Fruit fly (Drosophila melanogaster) whole organism, embryonic: ENCODE measurements around the gene Tnpo-SR.

Experiments
- Bgb ChIP-seq: fragments of 200-800 bp; sonication (Bioruptor generic); IDR thresholded peaks from 2 replicates; pipeline ENCODE4 v1.3.6; 2022; ENCODE audit warnings: missing biosample characterization, missing genetic modification characterization; ENCODE audit not compliant: partially characterized antibody
- Blimp-1 ChIP-seq: fragments of 200-800 bp; sonication (Bioruptor generic); optimal IDR thresholded peaks from 3 replicates; lab custom pipeline; 2018; ENCODE audit warnings: missing biosample characterization, missing genetic modification characterization, mild to moderate bottlenecking, moderate library complexity, missing genetic modification reagents
- CG10267 ChIP-seq: fragments of 200-800 bp; sonication (Bioruptor generic); optimal IDR thresholded peaks from 2 replicates; lab custom pipeline; 2018; ENCODE audit warnings: missing biosample characterization, mild to moderate bottlenecking, missing genetic modification characterization, moderate library complexity
- CG11093 ChIP-seq: fragments of 200-800 bp; sonication (Bioruptor generic); IDR thresholded peaks from 3 replicates; pipeline ENCODE4 v1.3.6; 2022; ENCODE audit warnings: missing biosample characterization, missing genetic modification characterization
- CG11456 ChIP-seq: fragments of 200-800 bp; sonication (Bioruptor generic); IDR thresholded peaks from 3 replicates; pipeline ENCODE4 v1.3.6; 2022; ENCODE audit warnings: missing biosample characterization, missing genetic modification characterization
- CG11696 ChIP-seq: fragments of 200-800 bp; sonication (Bioruptor generic); IDR thresholded peaks from 2 replicates; pipeline ENCODE4 v1.3.6; 2022; ENCODE audit warnings: missing biosample characterization, missing genetic modification characterization
- CG13287 ChIP-seq: fragments of 200-800 bp; sonication (Bioruptor generic); IDR thresholded peaks from 2 replicates; pipeline ENCODE4 v1.3.6; 2022; ENCODE audit warnings: missing biosample characterization, missing genetic modification characterization; ENCODE audit not compliant: partially characterized antibody
- CG13424 ChIP-seq: fragments of 200-800 bp; sonication (Bioruptor generic); optimal IDR thresholded peaks from 2 replicates; lab custom pipeline; 2019; ENCODE audit warnings: missing biosample characterization, mild to moderate bottlenecking, missing genetic modification characterization, moderate library complexity
- CG2199 ChIP-seq: fragments of 200-800 bp; sonication (Bioruptor generic); IDR thresholded peaks from 3 replicates; pipeline ENCODE4 v1.3.6; 2022; ENCODE audit warnings: missing biosample characterization, missing genetic modification characterization
- CG2202 ChIP-seq: fragments of 200-800 bp; sonication (Bioruptor generic); optimal IDR thresholded peaks from 2 replicates; lab custom pipeline; 2018; ENCODE audit warnings: missing biosample characterization, mild to moderate bottlenecking, missing genetic modification characterization
- CG3065 ChIP-seq: fragments of 200-800 bp; sonication (Bioruptor generic); optimal IDR thresholded peaks from 2 replicates; lab custom pipeline; 2016; ENCODE audit warnings: missing biosample characterization, missing genetic modification characterization
- CG32532 ChIP-seq: fragments of 200-800 bp; sonication (Bioruptor generic); IDR thresholded peaks from 2 replicates; pipeline ENCODE4 v1.3.6; 2022; ENCODE audit warnings: missing biosample characterization, missing genetic modification characterization
- CG32767 ChIP-seq: fragments of 200-800 bp; sonication (Bioruptor generic); IDR thresholded peaks from 2 replicates; pipeline ENCODE4 v1.3.6; 2022; ENCODE audit warnings: missing biosample characterization, missing genetic modification characterization
- CG34224 ChIP-seq: fragments of 200-800 bp; sonication (Bioruptor generic); IDR thresholded peaks from 3 replicates; pipeline ENCODE4 v1.3.6; 2022; ENCODE audit warnings: missing biosample characterization, missing genetic modification characterization; ENCODE audit not compliant: partially characterized antibody
- CG4617 ChIP-seq: fragments of 200-800 bp; sonication (Bioruptor generic); optimal IDR thresholded peaks from 3 replicates; lab custom pipeline; 2016; ENCODE audit warnings: missing biosample characterization, missing genetic modification characterization, borderline replicate concordance
- CG5180 ChIP-seq: fragments of 200-800 bp; sonication (Bioruptor generic); optimal IDR thresholded peaks from 3 replicates; lab custom pipeline; 2017; ENCODE audit warnings: missing biosample characterization, missing genetic modification characterization, mild to moderate bottlenecking, moderate library complexity, missing genetic modification reagents
- CG6175 ChIP-seq: fragments of 200-800 bp; sonication (Bioruptor generic); IDR thresholded peaks from 3 replicates; pipeline ENCODE4 v1.3.6; 2022; ENCODE audit warnings: missing biosample characterization, missing genetic modification characterization
- CG6654 ChIP-seq: fragments of 200-800 bp; sonication (Bioruptor generic); optimal IDR thresholded peaks from 2 replicates; lab custom pipeline; 2017; ENCODE audit warnings: missing biosample characterization, mild to moderate bottlenecking, missing genetic modification characterization
- CG6791 ChIP-seq: fragments of 200-800 bp; sonication (Bioruptor generic); IDR thresholded peaks from 3 replicates; pipeline ENCODE4 v1.3.6; 2022; ENCODE audit warnings: missing biosample characterization, missing genetic modification characterization; ENCODE audit not compliant: partially characterized antibody
- CG7987 ChIP-seq: fragments of 200-800 bp; sonication (Bioruptor generic); optimal IDR thresholded peaks from 2 replicates; lab custom pipeline; 2018; ENCODE audit warnings: missing biosample characterization, mild to moderate bottlenecking, missing genetic modification characterization, moderate library complexity
- CG8388 ChIP-seq: fragments of 200-800 bp; sonication (Bioruptor generic); optimal IDR thresholded peaks from 2 replicates; lab custom pipeline; 2019; ENCODE audit warnings: missing biosample characterization, mild to moderate bottlenecking, missing genetic modification characterization, moderate library complexity
- CG9215 ChIP-seq: fragments of 200-800 bp; sonication (Bioruptor generic); IDR thresholded peaks from 2 replicates; pipeline ENCODE4 v1.3.6; 2022; ENCODE audit warnings: missing biosample characterization, missing genetic modification characterization
- CG9876 ChIP-seq: fragments of 200-800 bp; sonication (Bioruptor generic); optimal IDR thresholded peaks from 2 replicates; lab custom pipeline; 2016; ENCODE audit warnings: missing biosample characterization, missing genetic modification characterization
- Camta ChIP-seq: fragments of 200-800 bp; sonication (Bioruptor generic); optimal IDR thresholded peaks from 2 replicates; lab custom pipeline; 2016; ENCODE audit warnings: missing biosample characterization, missing genetic modification characterization
- Elba2 ChIP-seq: fragments of 200-800 bp; sonication (Bioruptor generic); optimal IDR thresholded peaks from 3 replicates; lab custom pipeline; 2016; ENCODE audit warnings: missing biosample characterization, missing genetic modification characterization
- Fer1 ChIP-seq: fragments of 200-800 bp; sonication (Bioruptor generic); optimal IDR thresholded peaks from 2 replicates; lab custom pipeline; 2017; ENCODE audit warnings: missing biosample characterization, mild to moderate bottlenecking, missing genetic modification characterization
- Gug ChIP-seq: fragments of 200-800 bp; sonication (Bioruptor generic); IDR thresholded peaks from 4 replicates; pipeline ENCODE4 v1.3.6; 2022; ENCODE audit warnings: missing biosample characterization, missing genetic modification characterization
- Lpt ChIP-seq: fragments of >200 bp; optimal IDR thresholded peaks from 2 replicates; lab custom pipeline; 2018; ENCODE audit warnings: missing biosample characterization, missing genetic modification characterization
- Med ChIP-seq: fragments of 200-800 bp; sonication (Bioruptor generic); peaks from one replicate; lab custom pipeline; 2016; ENCODE audit warnings: missing biosample characterization, missing genetic modification characterization, mild to moderate bottlenecking, inconsistent platforms, moderate library complexity
- Neu2 ChIP-seq: fragments of 200-800 bp; sonication (Bioruptor generic); optimal IDR thresholded peaks from 3 replicates; lab custom pipeline; 2016; ENCODE audit warnings: missing biosample characterization, missing genetic modification characterization, borderline replicate concordance
- Nf-YB ChIP-seq: fragments of 200-800 bp; sonication (Bioruptor generic); optimal IDR thresholded peaks from 3 replicates; lab custom pipeline; 2019; ENCODE audit warnings: missing biosample characterization, mild to moderate bottlenecking, missing genetic modification characterization, moderate library complexity
- Opbp ChIP-seq: fragments of 200-800 bp; sonication (Bioruptor generic); IDR thresholded peaks from 3 replicates; pipeline ENCODE4 v1.3.6; 2022; ENCODE audit warnings: missing biosample characterization, missing genetic modification characterization; ENCODE audit not compliant: partially characterized antibody
- Pdp1 ChIP-seq, 2 experiments: fragments of 200-800 bp; sonication (Bioruptor generic); optimal IDR thresholded peaks; 3 replicates each; lab custom pipeline; 2016; ENCODE audit warnings: missing biosample characterization in 2 of 2, missing genetic modification characterization in 2 of 2, mild to moderate bottlenecking in 1 of 2, moderate library complexity in 1 of 2
- amos ChIP-seq: fragments of 200-800 bp; sonication (Bioruptor generic); IDR thresholded peaks from 2 replicates; pipeline ENCODE4 v1.3.6; 2022; ENCODE audit warnings: missing biosample characterization, missing genetic modification characterization; ENCODE audit not compliant: partially characterized antibody
- az2 ChIP-seq: fragments of 200-800 bp; sonication (Bioruptor generic); optimal IDR thresholded peaks from 3 replicates; lab custom pipeline; 2016; ENCODE audit warnings: missing biosample characterization, missing genetic modification characterization
- caup ChIP-seq: fragments of 200-800 bp; sonication (Bioruptor generic); optimal IDR thresholded peaks from 3 replicates; lab custom pipeline; 2017; ENCODE audit warnings: missing biosample characterization, mild to moderate bottlenecking, missing genetic modification characterization, moderate library complexity; ENCODE audit not compliant: severe bottlenecking
- ham ChIP-seq: fragments of 200-800 bp; sonication (Bioruptor generic); IDR thresholded peaks from 2 replicates; pipeline ENCODE4 v1.3.6; 2022; ENCODE audit warnings: missing biosample characterization, missing genetic modification characterization
- hbn ChIP-seq: fragments of 200-800 bp; sonication (Bioruptor generic); IDR thresholded peaks from 2 replicates; pipeline ENCODE4 v1.3.6; 2022; ENCODE audit warnings: missing biosample characterization, missing genetic modification characterization; ENCODE audit not compliant: partially characterized antibody
- kay ChIP-seq: fragments of 200-800 bp; sonication (Bioruptor generic); optimal IDR thresholded peaks from 2 replicates; lab custom pipeline; 2016; ENCODE audit warnings: missing biosample characterization, missing genetic modification characterization
- nau ChIP-seq: fragments of 200-800 bp; sonication (Bioruptor generic); optimal IDR thresholded peaks from 3 replicates; lab custom pipeline; 2017; ENCODE audit warnings: missing biosample characterization, mild to moderate bottlenecking, missing genetic modification characterization, missing genetic modification reagents
- pan ChIP-seq, 4 experiments: fragments of >200 bp in 3 of 4; fragments of 200-800 bp in 1 of 4; sonication (Bioruptor generic) in 1 of 4; optimal IDR thresholded peaks in 3 of 4; IDR thresholded peaks in 1 of 4; 2 replicates each; pipeline versions ENCODE4 v1.3.6 to Lab custom; 2017 to 2022; ENCODE audit warnings: missing biosample characterization in 2 of 4, missing genetic modification characterization in 2 of 4, mixed read lengths in 1 of 4
- pfk ChIP-seq: fragments of 200-800 bp; sonication (Bioruptor generic); optimal IDR thresholded peaks from 2 replicates; lab custom pipeline; 2018; ENCODE audit warnings: missing biosample characterization, mild to moderate bottlenecking, missing genetic modification characterization, moderate library complexity
- phol ChIP-seq: fragments of 200-800 bp; sonication (Bioruptor generic); optimal IDR thresholded peaks from 3 replicates; lab custom pipeline; 2018; ENCODE audit warnings: missing biosample characterization, mild to moderate bottlenecking, missing genetic modification characterization, moderate library complexity
- ranshi ChIP-seq: fragments of 200-800 bp; sonication (Bioruptor generic); IDR thresholded peaks from 2 replicates; pipeline ENCODE4 v1.3.6; 2022; ENCODE audit warnings: missing biosample characterization, missing genetic modification characterization
- repo ChIP-seq: fragments of 200-800 bp; sonication (Bioruptor generic); optimal IDR thresholded peaks from 2 replicates; lab custom pipeline; 2016; ENCODE audit warnings: missing biosample characterization, missing genetic modification characterization
- run ChIP-seq: fragments of 200-800 bp; sonication (Bioruptor generic); optimal IDR thresholded peaks from 3 replicates; lab custom pipeline; 2018; ENCODE audit warnings: missing biosample characterization, mild to moderate bottlenecking, missing genetic modification characterization
- scrt ChIP-seq: fragments of 200-800 bp; sonication (Bioruptor generic); optimal IDR thresholded peaks from 2 replicates; lab custom pipeline; 2018; ENCODE audit warnings: missing biosample characterization, mild to moderate bottlenecking, missing genetic modification characterization, moderate library complexity
- vvl ChIP-seq: fragments of 200-800 bp; sonication (Bioruptor generic); IDR thresholded peaks from 2 replicates; pipeline ENCODE4 v1.3.6; 2022; ENCODE audit warnings: missing biosample characterization, missing genetic modification characterization

Tnpo-SR gene

DNA sequence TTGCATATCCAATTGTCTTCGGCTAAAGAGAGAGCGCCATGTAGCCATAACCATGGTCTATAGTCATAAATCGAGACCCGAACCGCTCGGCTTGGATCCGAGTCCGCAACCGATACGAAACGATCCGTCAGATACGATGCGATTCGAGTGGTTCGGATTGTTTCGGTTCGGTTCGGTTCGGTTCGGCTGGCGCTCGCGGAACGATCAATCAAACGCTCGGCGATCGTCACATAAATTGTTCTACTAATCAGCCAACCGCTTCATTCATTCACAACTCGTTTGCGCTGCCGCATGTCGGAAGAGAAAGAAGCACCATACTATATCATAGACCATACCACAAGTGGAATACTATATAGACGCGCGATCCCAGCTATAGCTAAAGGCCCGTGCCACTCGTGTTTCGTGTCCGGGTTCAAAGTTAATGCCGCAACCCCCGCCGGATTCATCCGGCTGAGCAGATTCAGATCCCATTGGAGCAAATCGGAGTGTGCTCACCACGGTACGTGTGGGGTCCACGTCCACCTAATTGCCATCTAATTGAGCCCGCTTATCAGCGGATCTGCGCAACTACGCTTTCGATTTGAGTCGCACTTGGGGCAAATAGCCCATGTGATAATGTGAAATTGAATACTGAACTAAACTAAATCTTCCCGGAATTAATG lies 48.4 kb downstream of the Tnpo-SR start (continued):
- TF ChIP-seq CG10267 (tag; lab: Kevin White, UChicago): no peak
- no peak for TF ChIP-seq CG2199 (GFP tag; lab: Robert Waterston, UW)
- TF ChIP-seq Lpt (GFP tag; lab: Kevin White, UChicago): no peak
- TF ChIP-seq Nf-YB (GFP tag; lab: Kevin White, UChicago): peak; percentile 44
- no peak for TF ChIP-seq phol (tag; lab: Kevin White, UChicago)
- no peak for TF ChIP-seq Elba2 (GFP tag; lab: Kevin White, UChicago)
- no peak for TF ChIP-seq scrt (GFP tag; lab: Kevin White, UChicago)
- no peak for TF ChIP-seq Camta (GFP tag; lab: Kevin White, UChicago)
- TF ChIP-seq CG9215: no peak
- no peak for TF ChIP-seq CG32767 (GFP tag; lab: Robert Waterston, UW)
- TF ChIP-seq hbn (GFP tag; lab: Robert Waterston, UW): no peak
- no peak for TF ChIP-seq Bgb (GFP tag; lab: Robert Waterston, UW)
- no peak for TF ChIP-seq CG13424 (tag; lab: Kevin White, UChicago)
- no peak for TF ChIP-seq pfk (GFP tag; lab: Kevin White, UChicago)
- TF ChIP-seq kay: no peak
- TF ChIP-seq CG3065 (GFP tag; lab: Kevin White, UChicago): no peak
- TF ChIP-seq CG8388 (GFP tag; lab: Kevin White, UChicago): no peak
- TF ChIP-seq CG6791: 0 out of 3 replicates have a peak, but pooled peaks have one; percentile 25
- TF ChIP-seq CG2202 (tag; lab: Kevin White, UChicago): no peak
- TF ChIP-seq Neu2 (GFP tag; lab: Kevin White, UChicago): no peak
- TF ChIP-seq CG32532 (GFP tag; lab: Robert Waterston, UW): peak; percentile 21; the same call in 1 of the 2 replicates
- peak in 1 of 2 experiments; percentile 33 for TF ChIP-seq Pdp1 (GFP tag; optimal IDR thresholded peaks at IDR 0.05; lab: Kevin White, UChicago)
- TF ChIP-seq CG9876: no peak
- TF ChIP-seq caup (GFP tag; lab: Kevin White, UChicago): peak; percentile 17
- no peak for TF ChIP-seq nau
- no peak for TF ChIP-seq ham (GFP tag; lab: Robert Waterston, UW)
- TF ChIP-seq CG11093: no peak
- TF ChIP-seq amos (GFP tag; lab: Robert Waterston, UW): peak; percentile 13; the same call in 1 of the 2 replicates
- TF ChIP-seq CG11456 (GFP tag; lab: Robert Waterston, UW): no peak
- no peak for TF ChIP-seq repo (GFP tag; lab: Kevin White, UChicago)
- TF ChIP-seq Blimp-1 (GFP tag; lab: Kevin White, UChicago): no peak
- TF ChIP-seq run: no peak
- TF ChIP-seq CG7987 (GFP tag; lab: Kevin White, UChicago): no peak
- TF ChIP-seq CG11696: no peak
- TF ChIP-seq CG4617 (GFP tag; lab: Kevin White, UChicago): no peak
- TF ChIP-seq pan (optimal IDR thresholded peaks at IDR 0.05; lab: Kevin White, UChicago): no peak
- no peak for TF ChIP-seq pan (GFP tag; optimal IDR thresholded peaks at IDR 0.05 in 1 of 2, IDR thresholded peaks at IDR 0.05 in 1 of 2)
- no peak for TF ChIP-seq CG6654 (GFP tag; lab: Kevin White, UChicago)
- 0 out of 3 replicates have a peak, but pooled peaks have one; percentile 15 for TF ChIP-seq CG6175 (GFP tag; lab: Robert Waterston, UW)
- no peak for TF ChIP-seq Gug (GFP tag; lab: Robert Waterston, UW)
- peak; percentile 58 for TF ChIP-seq Med
- no peak for TF ChIP-seq Fer1 (GFP tag; lab: Kevin White, UChicago)
- TF ChIP-seq CG13287 (GFP tag; lab: Robert Waterston, UW): peak; percentile 37; the same call in 1 of the 2 replicates
- TF ChIP-seq CG5180: peak; percentile 95
- TF ChIP-seq az2: no peak
- TF ChIP-seq Opbp (GFP tag; lab: Robert Waterston, UW): no peak
- no peak for TF ChIP-seq ranshi
- TF ChIP-seq CG34224: no peak
- no peak for TF ChIP-seq vvl (GFP tag; lab: Robert Waterston, UW)
